Fruit fly (Drosophila melanogaster): ENCODE results near the gene CG31664.

The CG31664 gene

dm6 chr2L:1783762-1784161 is 42.5 kb downstream of the CG31664 start, which contains the start of gene Gr22e:
Gene Gr22e (plus strand): TSS chr2L:1784062.
- TF ChIP-seq kay (GFP tag; ENCODE audit: borderline replicate concordance) (no peak), tj (GFP tag; optimal IDR thresholded peaks at IDR 0.05) (no peak), CG12768 (GFP tag; optimal IDR thresholded peaks at IDR 0.05) (no peak), ovo (GFP tag; optimal IDR thresholded peaks at IDR 0.05) (no peak), CG33017 (tag; optimal IDR thresholded peaks at IDR 0.05) (no peak), CG11617 (GFP tag; optimal IDR thresholded peaks at IDR 0.05) (no peak), bab1 (GFP tag; optimal IDR thresholded peaks at IDR 0.05) (no peak), Hr96 (GFP tag; optimal IDR thresholded peaks at IDR 0.05) (no peak), Mnt (GFP tag; optimal IDR thresholded peaks at IDR 0.05) (no peak), Clk (GFP tag; optimal IDR thresholded peaks at IDR 0.05) (no peak), pad (GFP tag; optimal IDR thresholded peaks at IDR 0.05) (no peak), toe (GFP tag; optimal IDR thresholded peaks at IDR 0.05) (no peak), CG1620 (GFP tag; optimal IDR thresholded peaks at IDR 0.05) (no peak), Crg-1 (GFP tag; optimal IDR thresholded peaks at IDR 0.05) (no peak), CG7045 (GFP tag; optimal IDR thresholded peaks at IDR 0.05) (no peak), cnc (optimal IDR thresholded peaks at IDR 0.05) (no peak), CG14711 (tag; optimal IDR thresholded peaks at IDR 0.05) (no peak), cic (GFP tag; optimal IDR thresholded peaks at IDR 0.05) (no peak), CG5204 (GFP tag; optimal IDR thresholded peaks at IDR 0.05) (no peak)

Measured in whole organism, adult.